Fruit fly (Drosophila melanogaster) whole organism, embryonic: ENCODE results near the gene se.
A peak's percentile ranks its signal among the peaks of the same experiment; 100 is the strongest.

Experiments
- Abd-B ChIP-seq: fragments of 200-800 bp; sonication (Bioruptor generic); optimal IDR thresholded peaks from 2 replicates; lab custom pipeline; 2018; ENCODE audit warnings: missing biosample characterization, mild to moderate bottlenecking, missing genetic modification characterization, moderate library complexity
- Asciz ChIP-seq: fragments of 200-800 bp; sonication (Bioruptor generic); optimal IDR thresholded peaks from 2 replicates; lab custom pipeline; 2017; ENCODE audit warnings: missing biosample characterization, mild to moderate bottlenecking, missing genetic modification characterization, missing genetic modification reagents
- Atf-2 ChIP-seq: fragments of 200-800 bp; sonication (Bioruptor generic); optimal IDR thresholded peaks from 2 replicates; lab custom pipeline; 2016; ENCODE audit warnings: missing biosample characterization, missing genetic modification characterization
- Blimp-1 ChIP-seq: fragments of 200-800 bp; sonication (Bioruptor generic); optimal IDR thresholded peaks from 3 replicates; lab custom pipeline; 2018; ENCODE audit warnings: missing biosample characterization, missing genetic modification characterization, mild to moderate bottlenecking, moderate library complexity, missing genetic modification reagents
- CG10654 ChIP-seq: fragments of 200-800 bp; sonication (Bioruptor generic); optimal IDR thresholded peaks from 2 replicates; lab custom pipeline; 2016; ENCODE audit warnings: missing biosample characterization, missing genetic modification characterization
- CG11247 ChIP-seq: fragments of 200-800 bp; sonication (Bioruptor generic); IDR thresholded peaks from 2 replicates; pipeline ENCODE4 v1.3.6; 2022; ENCODE audit warnings: missing biosample characterization, missing genetic modification characterization
- CG11398 ChIP-seq: fragments of 200-800 bp; sonication (Bioruptor generic); optimal IDR thresholded peaks from 2 replicates; lab custom pipeline; 2016; ENCODE audit warnings: missing biosample characterization, missing genetic modification characterization
- CG11560 ChIP-seq: fragments of 200-800 bp; sonication (Bioruptor generic); IDR thresholded peaks from 3 replicates; pipeline ENCODE4 v1.3.6; 2022; ENCODE audit warnings: missing biosample characterization, missing genetic modification characterization
- CG12659 ChIP-seq: fragments of 200-800 bp; sonication (Bioruptor generic); optimal IDR thresholded peaks from 3 replicates; lab custom pipeline; 2017; ENCODE audit warnings: mild to moderate bottlenecking, missing biosample characterization, missing genetic modification reagents, missing genetic modification characterization
- CG12769 ChIP-seq: fragments of 200-800 bp; sonication (Bioruptor generic); optimal IDR thresholded peaks from 2 replicates; lab custom pipeline; 2019; ENCODE audit warnings: missing biosample characterization, mild to moderate bottlenecking, missing genetic modification characterization, moderate library complexity
- CG15479 ChIP-seq: fragments of 200-800 bp; sonication (Bioruptor generic); optimal IDR thresholded peaks from 3 replicates; lab custom pipeline; 2019; ENCODE audit warnings: missing biosample characterization, mild to moderate bottlenecking, missing genetic modification characterization, moderate library complexity
- CG17568 ChIP-seq: fragments of 200-800 bp; sonication (Bioruptor generic); optimal IDR thresholded peaks from 2 replicates; lab custom pipeline; 2018; ENCODE audit warnings: missing biosample characterization, mild to moderate bottlenecking, missing genetic modification characterization, moderate library complexity
- CG17612 ChIP-seq: fragments of 200-800 bp; sonication (Bioruptor generic); IDR thresholded peaks from 2 replicates; pipeline ENCODE4 v1.3.6; 2022; ENCODE audit warnings: missing biosample characterization, missing genetic modification characterization
- CG2129 ChIP-seq: fragments of 200-800 bp; sonication (Bioruptor generic); IDR thresholded peaks from 2 replicates; pipeline ENCODE4 v1.3.6; 2022; ENCODE audit warnings: missing biosample characterization, missing genetic modification characterization; ENCODE audit not compliant: partially characterized antibody
- CG3065 ChIP-seq: fragments of 200-800 bp; sonication (Bioruptor generic); optimal IDR thresholded peaks from 2 replicates; lab custom pipeline; 2016; ENCODE audit warnings: missing biosample characterization, missing genetic modification characterization
- CG31441 ChIP-seq: fragments of 200-800 bp; sonication (Bioruptor generic); IDR thresholded peaks from 2 replicates; pipeline ENCODE4 v1.3.6; 2022; ENCODE audit warnings: missing biosample characterization, missing genetic modification characterization
- CG4617 ChIP-seq: fragments of 200-800 bp; sonication (Bioruptor generic); optimal IDR thresholded peaks from 3 replicates; lab custom pipeline; 2016; ENCODE audit warnings: missing biosample characterization, missing genetic modification characterization, borderline replicate concordance
- CG6765 ChIP-seq: fragments of 200-800 bp; sonication (Bioruptor generic); optimal IDR thresholded peaks from 3 replicates; lab custom pipeline; 2017; ENCODE audit warnings: missing biosample characterization, mild to moderate bottlenecking, missing genetic modification characterization
- CG8281 ChIP-seq: fragments of 200-800 bp; sonication (Bioruptor generic); optimal IDR thresholded peaks from 2 replicates; lab custom pipeline; 2018; ENCODE audit warnings: missing biosample characterization, mild to moderate bottlenecking, missing genetic modification characterization, moderate library complexity
- CG8765 ChIP-seq: fragments of 200-800 bp; sonication (Bioruptor generic); IDR thresholded peaks from 2 replicates; pipeline ENCODE4 v1.3.6; 2022; ENCODE audit warnings: missing biosample characterization, missing genetic modification characterization
- CG9437 ChIP-seq: fragments of 200-800 bp; sonication (Bioruptor generic); optimal IDR thresholded peaks from 2 replicates; lab custom pipeline; 2018; ENCODE audit warnings: missing biosample characterization, mild to moderate bottlenecking, missing genetic modification characterization
- CG9932 ChIP-seq: fragments of 200-800 bp; sonication (Bioruptor generic); IDR thresholded peaks from 2 replicates; pipeline ENCODE4 v1.3.6; 2022; ENCODE audit warnings: missing biosample characterization, missing genetic modification characterization
- Dek ChIP-seq: fragments of 200-800 bp; sonication (Bioruptor generic); optimal IDR thresholded peaks from 3 replicates; lab custom pipeline; 2019; ENCODE audit warnings: missing biosample characterization, mild to moderate bottlenecking, missing genetic modification characterization, moderate library complexity
- Gug ChIP-seq: fragments of 200-800 bp; sonication (Bioruptor generic); IDR thresholded peaks from 4 replicates; pipeline ENCODE4 v1.3.6; 2022; ENCODE audit warnings: missing biosample characterization, missing genetic modification characterization
- HLH4C ChIP-seq: fragments of 200-800 bp; sonication (Bioruptor generic); IDR thresholded peaks from 3 replicates; pipeline ENCODE4 v1.3.6; 2022; ENCODE audit warnings: missing biosample characterization, missing genetic modification characterization; ENCODE audit not compliant: partially characterized antibody
- Hand ChIP-seq: fragments of 200-800 bp; sonication (Bioruptor generic); optimal IDR thresholded peaks from 2 replicates; lab custom pipeline; 2017; ENCODE audit warnings: mild to moderate bottlenecking, missing biosample characterization, missing genetic modification reagents, missing genetic modification characterization
- Kr ChIP-seq: fragments of 200-800 bp; sonication (Bioruptor generic); optimal IDR thresholded peaks from 2 replicates; lab custom pipeline; 2017; ENCODE audit warnings: missing biosample characterization, mild to moderate bottlenecking, missing genetic modification characterization
- Myb ChIP-seq: fragments of 200-800 bp; sonication (Bioruptor generic); optimal IDR thresholded peaks from 2 replicates; lab custom pipeline; 2016; ENCODE audit warnings: missing biosample characterization, missing genetic modification characterization
- Sox100B ChIP-seq: fragments of 200-800 bp; sonication (Bioruptor generic); optimal IDR thresholded peaks from 3 replicates; lab custom pipeline; 2018; ENCODE audit warnings: missing biosample characterization, mild to moderate bottlenecking, missing genetic modification characterization
- Sry-δ ChIP-seq: fragments of 200-800 bp; sonication (Bioruptor generic); optimal IDR thresholded peaks from 2 replicates; lab custom pipeline; 2016; ENCODE audit warnings: missing biosample characterization, missing genetic modification characterization
- Taf1 ChIP-seq: fragments of 200-800 bp; sonication (Bioruptor generic); IDR thresholded peaks from 2 replicates; pipeline ENCODE4 v1.3.6; 2022; ENCODE audit warnings: missing biosample characterization, missing genetic modification characterization
- ac ChIP-seq: fragments of 200-800 bp; sonication (Bioruptor generic); optimal IDR thresholded peaks from 3 replicates; lab custom pipeline; 2017; ENCODE audit warnings: missing biosample characterization, mild to moderate bottlenecking, missing genetic modification characterization
- al ChIP-seq: fragments of 200-800 bp; sonication (Bioruptor generic); IDR thresholded peaks from 2 replicates; pipeline ENCODE4 v1.3.6; 2022; ENCODE audit warnings: missing biosample characterization, missing genetic modification characterization
- cato ChIP-seq: fragments of 200-800 bp; sonication (Bioruptor generic); optimal IDR thresholded peaks from 2 replicates; lab custom pipeline; 2016; ENCODE audit warnings: missing biosample characterization, missing genetic modification characterization, borderline replicate concordance
- caup ChIP-seq: fragments of 200-800 bp; sonication (Bioruptor generic); optimal IDR thresholded peaks from 3 replicates; lab custom pipeline; 2017; ENCODE audit warnings: missing biosample characterization, mild to moderate bottlenecking, missing genetic modification characterization, moderate library complexity; ENCODE audit not compliant: severe bottlenecking
- crol ChIP-seq: fragments of 200-800 bp; sonication (Bioruptor generic); IDR thresholded peaks from 2 replicates; pipeline ENCODE4 v1.3.6; 2022; ENCODE audit warnings: missing biosample characterization, missing genetic modification characterization
- dan ChIP-seq: fragments of 200-800 bp; sonication (Bioruptor generic); IDR thresholded peaks from 2 replicates; pipeline ENCODE4 v1.3.6; 2022; ENCODE audit warnings: missing biosample characterization, missing genetic modification characterization
- dati ChIP-seq: fragments of 200-800 bp; sonication (Bioruptor generic); IDR thresholded peaks from 2 replicates; pipeline ENCODE4 v1.3.6; 2022; ENCODE audit warnings: missing biosample characterization, missing genetic modification characterization
- dimm ChIP-seq: fragments of 200-800 bp; sonication (Bioruptor generic); IDR thresholded peaks from 2 replicates; pipeline ENCODE4 v1.3.6; 2022; ENCODE audit warnings: missing biosample characterization, missing genetic modification characterization
- ftz-f1 ChIP-seq: fragments of 200-800 bp; sonication (Bioruptor generic); optimal IDR thresholded peaks from 2 replicates; lab custom pipeline; 2016; ENCODE audit warnings: missing biosample characterization, missing genetic modification characterization
- grn ChIP-seq: fragments of 200-800 bp; sonication (Bioruptor generic); optimal IDR thresholded peaks from 3 replicates; lab custom pipeline; 2017; ENCODE audit warnings: missing biosample characterization, missing genetic modification characterization
- gsb-n ChIP-seq: fragments of 200-800 bp; sonication (Bioruptor generic); optimal IDR thresholded peaks from 3 replicates; lab custom pipeline; 2018; ENCODE audit warnings: missing biosample characterization, mild to moderate bottlenecking, missing genetic modification characterization
- hth ChIP-seq: fragments of >200 bp; optimal IDR thresholded peaks from 2 replicates; lab custom pipeline; 2017; ENCODE audit warnings: inconsistent platforms
- nerfin-2 ChIP-seq: fragments of 200-800 bp; sonication (Bioruptor generic); IDR thresholded peaks from 2 replicates; pipeline ENCODE4 v1.3.6; 2022; ENCODE audit warnings: missing biosample characterization, missing genetic modification characterization; ENCODE audit not compliant: partially characterized antibody
- org-1 ChIP-seq: fragments of 200-800 bp; sonication (Bioruptor generic); optimal IDR thresholded peaks from 2 replicates; lab custom pipeline; 2017; ENCODE audit warnings: missing biosample characterization, missing genetic modification characterization
- pros ChIP-seq: fragments of 200-800 bp; sonication (Bioruptor generic); optimal IDR thresholded peaks from 3 replicates; lab custom pipeline; 2019; ENCODE audit warnings: missing biosample characterization, mild to moderate bottlenecking, missing genetic modification characterization, moderate library complexity
- salm ChIP-seq: fragments of 200-800 bp; sonication (Bioruptor generic); optimal IDR thresholded peaks from 2 replicates; lab custom pipeline; 2018; ENCODE audit warnings: missing biosample characterization, mild to moderate bottlenecking, missing genetic modification characterization
- ssp ChIP-seq: fragments of 200-800 bp; sonication (Bioruptor generic); IDR thresholded peaks from 2 replicates; pipeline ENCODE4 v1.3.6; 2022; ENCODE audit warnings: missing biosample characterization, missing genetic modification characterization
- stc ChIP-seq: fragments of 200-800 bp; sonication (Bioruptor generic); IDR thresholded peaks from 2 replicates; pipeline ENCODE4 v1.3.6; 2022; ENCODE audit warnings: missing biosample characterization, missing genetic modification characterization
- vfl ChIP-seq: fragments of 200-800 bp; sonication (Bioruptor generic); optimal IDR thresholded peaks from 2 replicates; lab custom pipeline; 2016; ENCODE audit warnings: missing biosample characterization, missing genetic modification characterization

Gene se

dm6 chr3L:8506975-8507441, 13.3 kb upstream of the se start, which contains the start of gene CG43163 (continued):
- TF ChIP-seq stc (GFP tag; lab: Robert Waterston, UW): peak; percentile 70
- TF ChIP-seq CG15479: peak; percentile 99
- TF ChIP-seq ssp (GFP tag; lab: Robert Waterston, UW): 0 out of 2 replicates have a peak, but pooled peaks have one; percentile 35
- TF ChIP-seq crol: no peak
- TF ChIP-seq pros (GFP tag; lab: Kevin White, UChicago): no peak
- no peak for TF ChIP-seq ac (GFP tag; lab: Kevin White, UChicago)
- TF ChIP-seq CG9437 (GFP tag; lab: Kevin White, UChicago): peak; percentile 37
- TF ChIP-seq Sox100B (GFP tag; lab: Kevin White, UChicago): no peak
- peak; percentile 68 for TF ChIP-seq Dek (tag; lab: Kevin White, UChicago)
- peak; percentile 47 for TF ChIP-seq vfl (GFP tag; lab: Kevin White, UChicago)
- peak; percentile 10 for TF ChIP-seq cato
- TF ChIP-seq grn: no peak
- TF ChIP-seq CG4617 (GFP tag; lab: Kevin White, UChicago): peak; percentile 42
- TF ChIP-seq Hand (GFP tag; lab: Kevin White, UChicago): no peak
- no peak for TF ChIP-seq dan (GFP tag; lab: Robert Waterston, UW)
- no peak for TF ChIP-seq dimm
- no peak for TF ChIP-seq Blimp-1
- peak; percentile 42; the same call in 1 of the 2 replicates for TF ChIP-seq CG11247 (GFP tag; lab: Robert Waterston, UW)
- TF ChIP-seq CG6765 (GFP tag; lab: Kevin White, UChicago): peak; percentile 24
- peak; percentile 69 for TF ChIP-seq caup
- no peak for TF ChIP-seq nerfin-2 (GFP tag; lab: Robert Waterston, UW)
- TF ChIP-seq CG12659 (GFP tag; lab: Kevin White, UChicago): peak; percentile 83
- peak; percentile 42 for TF ChIP-seq Abd-B
- no peak for TF ChIP-seq CG17568 (GFP tag; lab: Kevin White, UChicago)
- peak; percentile 7 for TF ChIP-seq Myb (GFP tag; lab: Kevin White, UChicago)
- peak; percentile 77 for TF ChIP-seq CG31441 (GFP tag; lab: Robert Waterston, UW)
- peak; percentile 17 for TF ChIP-seq Sry-δ (GFP tag; lab: Kevin White, UChicago)
- TF ChIP-seq Asciz (GFP tag; lab: Kevin White, UChicago): peak; percentile 11
- 0 out of 2 replicates have a peak, but pooled peaks have one; percentile 9 for TF ChIP-seq CG17612 (GFP tag; lab: Robert Waterston, UW)
- peak; percentile 29; the same call in 1 of the 2 replicates for TF ChIP-seq Taf1 (GFP tag; lab: Robert Waterston, UW)
- no peak for TF ChIP-seq CG10654 (GFP tag; lab: Kevin White, UChicago)
- TF ChIP-seq CG11560 (tag; lab: Robert Waterston, UW): no peak
- TF ChIP-seq dati (GFP tag; lab: Robert Waterston, UW): no peak
- no peak for TF ChIP-seq CG8281
- TF ChIP-seq Kr (GFP tag; lab: Kevin White, UChicago): no peak
- TF ChIP-seq Atf-2 (GFP tag; lab: Kevin White, UChicago): peak; percentile 32
- peak; percentile 73 for TF ChIP-seq CG9932 (GFP tag; lab: Robert Waterston, UW)
- TF ChIP-seq CG2129 (GFP tag; lab: Robert Waterston, UW): no peak
- TF ChIP-seq ftz-f1 (GFP tag; lab: Kevin White, UChicago): no peak
- TF ChIP-seq hth (lab: Kevin White, UChicago): no peak
- no peak for TF ChIP-seq CG11398
- TF ChIP-seq gsb-n (tag; lab: Kevin White, UChicago): peak; percentile 68
- TF ChIP-seq CG12769 (tag; lab: Kevin White, UChicago): no peak
- peak; percentile 14; the same call in 1 of the 2 replicates for TF ChIP-seq CG8765 (GFP tag; lab: Robert Waterston, UW)
- peak; percentile 51; the same call in 1 of the 2 replicates for TF ChIP-seq al (GFP tag; lab: Robert Waterston, UW)
- peak; percentile 12 for TF ChIP-seq org-1
- no peak for TF ChIP-seq HLH4C
- peak; percentile 57; the same call in 3 of the 4 replicates for TF ChIP-seq Gug (GFP tag; lab: Robert Waterston, UW)
- peak; percentile 47 for TF ChIP-seq salm
- peak; percentile 7 for TF ChIP-seq CG3065 (GFP tag; lab: Kevin White, UChicago)
